Fruit fly (Drosophila melanogaster) whole organism, wandering third instar larva: ENCODE results near the gene CG8475.
A peak's percentile ranks its signal among the peaks of the same experiment; 100 is the strongest.

Experiments used
- Abd-B ChIP-seq: fragments of >200 bp; optimal IDR thresholded peaks from 2 replicates; lab custom pipeline; 2017; ENCODE audit warnings: missing biosample characterization, missing genetic modification characterization
- CG32264 ChIP-seq: fragments of 200-800 bp; sonication (Bioruptor generic); optimal IDR thresholded peaks from 2 replicates; lab custom pipeline; 2016; ENCODE audit warnings: missing biosample characterization, missing genetic modification characterization
- CG9705 ChIP-seq: fragments of 200-800 bp; sonication (Bioruptor generic); optimal IDR thresholded peaks from 2 replicates; lab custom pipeline; 2018; ENCODE audit warnings: missing biosample characterization, mild to moderate bottlenecking, missing genetic modification characterization
- CrebA ChIP-seq: fragments of 200-800 bp; sonication (Bioruptor generic); optimal IDR thresholded peaks from 2 replicates; lab custom pipeline; 2016; ENCODE audit warnings: missing biosample characterization, mild to moderate bottlenecking, missing genetic modification characterization, borderline replicate concordance
- Dfd ChIP-seq: fragments of >200 bp; optimal IDR thresholded peaks from 2 replicates; lab custom pipeline; 2017; ENCODE audit warnings: missing biosample characterization, missing genetic modification characterization
- Dif ChIP-seq: fragments of 200-275, 200-300 bp; sonication (Bioruptor generic); optimal IDR thresholded peaks from 2 replicates; lab custom pipeline; 2018; ENCODE audit warnings: missing biosample characterization, missing genetic modification characterization; ENCODE audit not compliant: partially characterized antibody
- GATAd ChIP-seq: sonication (Bioruptor generic); optimal IDR thresholded peaks from 2 replicates; lab custom pipeline; 2016; ENCODE audit warnings: missing biosample characterization, missing genetic modification characterization
- HLH106 ChIP-seq: fragments of 200-800 bp; optimal IDR thresholded peaks from 3 replicates; lab custom pipeline; 2019; ENCODE audit warnings: missing biosample characterization, mild to moderate bottlenecking, missing genetic modification characterization, moderate library complexity
- Hnf4 ChIP-seq: fragments of 200-800 bp; sonication (Bioruptor generic); optimal IDR thresholded peaks from 2 replicates; lab custom pipeline; 2016; ENCODE audit warnings: missing biosample characterization, mild to moderate bottlenecking, missing genetic modification characterization
- Hr78 ChIP-seq: fragments of >200 bp; optimal IDR thresholded peaks from 2 replicates; lab custom pipeline; 2017; ENCODE audit warnings: missing biosample characterization, missing genetic modification characterization
- Hr83 ChIP-seq: fragments of 200-300 bp; sonication (Bioruptor generic); optimal IDR thresholded peaks from 2 replicates; lab custom pipeline; 2016; ENCODE audit warnings: missing biosample characterization, mild to moderate bottlenecking, missing genetic modification characterization, moderate library complexity; ENCODE audit not compliant: poor library complexity, severe bottlenecking
- Jra ChIP-seq: sonication (Bioruptor generic); optimal IDR thresholded peaks from 2 replicates; lab custom pipeline; 2016; ENCODE audit warnings: missing biosample characterization, missing genetic modification characterization
- Mio ChIP-seq: sonication (Bioruptor generic); optimal IDR thresholded peaks from 2 replicates; lab custom pipeline; 2016; ENCODE audit warnings: missing biosample characterization, missing genetic modification characterization
- Myc ChIP-seq: fragments of >200 bp; optimal IDR thresholded peaks from 2 replicates; lab custom pipeline; 2017
- N ChIP-seq: fragments of >200 bp; optimal IDR thresholded peaks from 2 replicates; lab custom pipeline; 2018; ENCODE audit warnings: missing biosample characterization, missing external identifiers, missing genetic modification characterization
- OdsH ChIP-seq: fragments of 200-800 bp; sonication (Bioruptor generic); optimal IDR thresholded peaks from 2 replicates; lab custom pipeline; 2016; ENCODE audit warnings: missing biosample characterization, mild to moderate bottlenecking, missing genetic modification characterization
- Rel ChIP-seq, 2 experiments: fragments of 200-800 bp; sonication (Bioruptor generic) in 1 of 2; optimal IDR thresholded peaks; 2 replicates in 1 of 2; 3 replicates in 1 of 2; lab custom pipeline; 2016 to 2019; ENCODE audit warnings: mild to moderate bottlenecking in 2 of 2, missing biosample characterization in 2 of 2, missing genetic modification characterization in 2 of 2, moderate library complexity in 1 of 2
- Sp1 ChIP-seq: fragments of 200-800 bp; sonication (Bioruptor generic); optimal IDR thresholded peaks from 3 replicates; lab custom pipeline; 2019; ENCODE audit warnings: missing biosample characterization, mild to moderate bottlenecking, missing genetic modification characterization, moderate library complexity
- Vsx2 ChIP-seq: fragments of 200-300, 225-300 bp; sonication (Bioruptor generic); optimal IDR thresholded peaks from 2 replicates; lab custom pipeline; 2018; ENCODE audit warnings: missing biosample characterization, missing genetic modification characterization; ENCODE audit not compliant: partially characterized antibody
- br ChIP-seq: fragments of 200-800 bp; sonication (Bioruptor generic); optimal IDR thresholded peaks from 2 replicates; lab custom pipeline; 2016; ENCODE audit warnings: missing biosample characterization, missing genetic modification characterization
- brk ChIP-seq: fragments of 200-800 bp; sonication (Bioruptor generic); optimal IDR thresholded peaks from 2 replicates; lab custom pipeline; 2016; ENCODE audit warnings: missing biosample characterization, mild to moderate bottlenecking, missing genetic modification characterization
- dl ChIP-seq, 2 experiments: fragments of 175-275, 200-275 bp in 1 of 2; fragments of 200-275 bp in 1 of 2; sonication (Bioruptor generic); optimal IDR thresholded peaks; lab custom pipeline; 2018; ENCODE audit warnings: mild to moderate bottlenecking in 2 of 2, missing biosample characterization in 2 of 2, missing genetic modification characterization in 2 of 2, moderate library complexity in 2 of 2; ENCODE audit not compliant: partially characterized antibody in 2 of 2, insufficient read depth in 1 of 2
- dmrt93B ChIP-seq: fragments of 200-800 bp; sonication (Bioruptor generic); optimal IDR thresholded peaks from 2 replicates; lab custom pipeline; 2018; ENCODE audit warnings: missing biosample characterization, mild to moderate bottlenecking, missing genetic modification characterization
- dsf ChIP-seq: sonication (Bioruptor generic); optimal IDR thresholded peaks from 2 replicates; lab custom pipeline; 2016; ENCODE audit warnings: missing biosample characterization, missing genetic modification characterization, borderline replicate concordance
- ey ChIP-seq: fragments of 200-800 bp; sonication (Bioruptor generic); optimal IDR thresholded peaks from 2 replicates; lab custom pipeline; 2016; ENCODE audit warnings: missing biosample characterization, missing genetic modification characterization
- foxo ChIP-seq, 2 experiments: fragments of 200-800 bp; sonication (Bioruptor generic); optimal IDR thresholded peaks; 2 replicates in 1 of 2; 3 replicates in 1 of 2; lab custom pipeline; 2016 to 2017; ENCODE audit warnings: missing biosample characterization in 2 of 2, missing genetic modification characterization in 2 of 2
- fru ChIP-seq: fragments of 200-800 bp; sonication (Bioruptor generic); optimal IDR thresholded peaks from 3 replicates; lab custom pipeline; 2016; ENCODE audit warnings: missing biosample characterization, mild to moderate bottlenecking, missing genetic modification characterization
- h ChIP-seq: fragments of 200-800 bp; sonication (Bioruptor generic); optimal IDR thresholded peaks from 3 replicates; lab custom pipeline; 2016; ENCODE audit warnings: missing biosample characterization, mild to moderate bottlenecking, missing genetic modification characterization
- jim ChIP-seq: fragments of 175-275, 200-325 bp; sonication (Bioruptor generic); optimal IDR thresholded peaks from 2 replicates; lab custom pipeline; 2016; ENCODE audit warnings: missing biosample characterization, mild to moderate bottlenecking, missing genetic modification characterization
- lola ChIP-seq: fragments of >200 bp; optimal IDR thresholded peaks from 2 replicates; lab custom pipeline; 2017; ENCODE audit warnings: missing biosample characterization, missing genetic modification characterization
- pan ChIP-seq: fragments of >200 bp; optimal IDR thresholded peaks from 2 replicates; lab custom pipeline; 2017
- psq ChIP-seq: fragments of 200-800 bp; sonication (Bioruptor generic); optimal IDR thresholded peaks from 3 replicates; lab custom pipeline; 2017; ENCODE audit warnings: missing biosample characterization, mild to moderate bottlenecking, missing genetic modification characterization, moderate library complexity
- rgr ChIP-seq: fragments of 200-800 bp; sonication (Bioruptor generic); optimal IDR thresholded peaks from 3 replicates; lab custom pipeline; 2016; ENCODE audit warnings: missing biosample characterization, mild to moderate bottlenecking, missing genetic modification characterization
- sage ChIP-seq: fragments of 200-800 bp; sonication (Bioruptor generic); optimal IDR thresholded peaks from 2 replicates; lab custom pipeline; 2016; ENCODE audit warnings: missing biosample characterization, mild to moderate bottlenecking, missing genetic modification characterization
- sv ChIP-seq: fragments of 200-800 bp; sonication (Bioruptor generic); optimal IDR thresholded peaks from 3 replicates; lab custom pipeline; 2016; ENCODE audit warnings: missing biosample characterization, missing genetic modification characterization
- tai ChIP-seq: sonication (Bioruptor generic); optimal IDR thresholded peaks from 2 replicates; lab custom pipeline; 2016; ENCODE audit warnings: missing biosample characterization, missing genetic modification characterization
- usp ChIP-seq: fragments of >200 bp; optimal IDR thresholded peaks from 2 replicates; lab custom pipeline; 2017; ENCODE audit warnings: missing biosample characterization, missing genetic modification characterization
- woc ChIP-seq: sonication (Bioruptor generic); optimal IDR thresholded peaks from 2 replicates; lab custom pipeline; 2016; ENCODE audit warnings: missing biosample characterization, mild to moderate bottlenecking, missing genetic modification characterization

The CG8475 gene

DNA sequence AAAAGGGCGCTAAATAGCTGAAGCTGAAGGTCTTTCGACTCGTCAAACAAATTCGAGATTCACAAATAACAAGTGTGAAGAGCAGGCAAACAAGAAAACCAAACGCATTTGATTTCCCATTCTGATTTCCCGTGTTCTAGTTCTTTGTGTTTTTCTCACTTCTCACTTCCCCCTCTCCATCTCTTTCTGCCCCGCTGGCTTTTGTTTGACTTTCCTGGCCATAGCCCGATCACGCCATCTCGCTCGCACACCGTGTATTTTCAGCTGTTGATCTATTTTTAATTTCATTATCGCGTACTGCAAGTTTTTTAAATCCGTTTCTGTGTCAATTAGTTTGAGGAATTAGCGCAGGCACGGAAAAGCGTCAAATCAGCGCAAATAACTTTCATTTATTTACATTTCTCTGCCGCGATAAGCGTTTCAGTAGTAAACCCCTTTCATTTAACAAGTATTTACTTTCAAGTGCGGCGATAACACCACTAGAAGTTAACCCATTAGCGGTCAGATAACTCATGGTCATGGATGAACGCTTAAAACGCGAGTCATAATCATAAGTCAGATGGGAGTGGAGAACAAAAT is 33.0 kb downstream of the CG8475 start:
- TF ChIP-seq fru (GFP tag; lab: Kevin White, UChicago): peak; percentile 6
- TF ChIP-seq woc (GFP tag; lab: Kevin White, UChicago): no peak
- peak in 1 of 2 experiments; percentile 3 for TF ChIP-seq dl (GFP tag; optimal IDR thresholded peaks at IDR 0.05; lab: Kevin White, UChicago; ENCODE audit: insufficient read depth in 1 of 2, partially characterized antibody in 2 of 2)
- TF ChIP-seq, all 38 proteins: peak for 2

DNA sequence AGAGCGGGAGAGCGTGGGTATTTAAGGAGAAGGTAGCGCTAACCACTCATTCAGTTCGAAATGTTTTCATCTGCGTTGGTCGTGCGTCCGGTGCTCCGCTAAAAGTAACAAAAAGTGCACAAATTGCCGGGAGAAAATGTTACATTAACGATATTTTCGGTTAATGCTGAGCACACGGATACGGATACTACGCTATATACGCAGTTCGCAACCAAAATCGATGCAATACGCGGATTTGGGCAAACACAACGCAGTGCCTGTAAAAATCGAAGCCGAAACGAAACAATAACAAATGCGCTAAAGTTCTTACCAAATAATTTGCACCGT is 33.7 kb downstream of the CG8475 start, which contains the start of gene Piezo:
Piezo (plus strand) TSS at position 49 of the 327 bp plus-strand sequence.
- TF ChIP-seq Hr83 (GFP tag; lab: Kevin White, UChicago) (peak; percentile 23), Dfd (GFP tag; lab: Kevin White, UChicago) (no peak), Dif (GFP tag; lab: Kevin White, UChicago) (peak; percentile 9), Vsx2 (GFP tag; lab: Kevin White, UChicago) (no peak), N (no peak), brk (GFP tag; lab: Kevin White, UChicago) (no peak), Mio (GFP tag; lab: Kevin White, UChicago) (no peak), rgr (GFP tag; lab: Kevin White, UChicago) (no peak), fru (GFP tag; lab: Kevin White, UChicago) (no peak), dl (GFP tag; optimal IDR thresholded peaks at IDR 0.05; lab: Kevin White, UChicago; ENCODE audit: insufficient read depth in 1 of 2, partially characterized antibody in 2 of 2) (peak in 1 of 2 experiments; percentile 10), tai (GFP tag; lab: Kevin White, UChicago) (no peak), Rel (GFP tag; optimal IDR thresholded peaks at IDR 0.05; lab: Kevin White, UChicago) (no peak), Rel (tag; optimal IDR thresholded peaks at IDR 0.05; lab: Kevin White, UChicago) (no peak), sv (GFP tag; lab: Kevin White, UChicago) (no peak), Sp1 (GFP tag; lab: Kevin White, UChicago) (no peak)

DNA sequence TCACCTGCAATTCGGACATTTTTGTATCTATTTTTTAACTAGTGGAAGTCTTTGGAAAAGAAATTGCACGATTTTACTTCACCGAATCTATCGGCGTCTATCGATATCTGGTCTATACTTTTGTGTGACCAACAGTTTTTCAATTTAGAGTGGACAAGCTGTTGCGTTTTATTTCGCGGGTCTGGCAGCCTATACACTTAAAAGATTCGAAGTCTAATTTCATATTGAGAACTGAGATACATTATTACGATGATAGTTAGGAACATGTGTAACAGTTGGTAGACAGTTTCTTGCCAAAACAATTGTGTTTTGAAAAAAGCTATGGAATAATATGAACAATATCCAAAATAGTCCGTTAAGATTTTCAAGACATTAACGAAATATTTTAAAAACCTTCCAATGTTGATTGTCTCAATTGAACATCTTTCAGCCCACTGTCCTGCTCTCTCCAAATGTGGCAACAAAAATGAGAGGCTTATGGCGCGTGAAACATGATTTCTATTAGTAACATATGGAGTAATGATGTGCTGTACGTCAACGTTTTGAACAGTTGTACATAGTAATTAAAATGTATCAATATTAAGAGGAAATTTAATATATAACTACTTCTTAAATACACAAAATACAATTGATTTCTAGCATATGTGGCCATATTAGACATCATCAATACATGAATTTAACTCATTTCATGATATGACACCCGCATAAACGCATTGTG is 34.3 kb downstream of the CG8475 start, which contains the start of gene Acbp1:
Acbp1 (minus strand) TSS at position 146 of the 718 bp plus-strand sequence.
- TF ChIP-seq dl (GFP tag; optimal IDR thresholded peaks at IDR 0.05; lab: Kevin White, UChicago; ENCODE audit: insufficient read depth in 1 of 2, partially characterized antibody in 2 of 2) (no peak), jim (GFP tag; lab: Kevin White, UChicago) (no peak), h (GFP tag; lab: Kevin White, UChicago) (peak; percentile 94), OdsH (GFP tag; lab: Kevin White, UChicago) (peak; percentile 97), Vsx2 (GFP tag; lab: Kevin White, UChicago) (no peak), Hr83 (GFP tag; lab: Kevin White, UChicago) (peak; percentile 90), sv (GFP tag; lab: Kevin White, UChicago) (peak; percentile 95), br (GFP tag; lab: Kevin White, UChicago) (peak; percentile 94), Sp1 (GFP tag; lab: Kevin White, UChicago) (peak; percentile 99), Myc (lab: Kevin White, UChicago) (no peak), Hnf4 (peak; percentile 90), fru (GFP tag; lab: Kevin White, UChicago) (peak; percentile 95), dsf (GFP tag; lab: Kevin White, UChicago) (peak; percentile 73), pan (lab: Kevin White, UChicago) (no peak), Mio (GFP tag; lab: Kevin White, UChicago) (peak; percentile 51), CG32264 (GFP tag; lab: Kevin White, UChicago) (peak; percentile 45), CG9705 (GFP tag; lab: Kevin White, UChicago) (peak; percentile 94), HLH106 (tag; lab: Kevin White, UChicago) (peak; percentile 97), Jra (GFP tag; lab: Kevin White, UChicago) (peak; percentile 80), woc (GFP tag; lab: Kevin White, UChicago) (peak; percentile 98), lola (GFP tag; lab: Kevin White, UChicago) (no peak), ey (GFP tag; lab: Kevin White, UChicago) (peak; percentile 89), Hr78 (GFP tag; lab: Kevin White, UChicago) (no peak), GATAd (GFP tag; lab: Kevin White, UChicago) (peak; percentile 67), rgr (GFP tag; lab: Kevin White, UChicago) (peak; percentile 96), CrebA (peak; percentile 38), usp (GFP tag; lab: Kevin White, UChicago) (no peak), sage (peak; percentile 92), dmrt93B (GFP tag; lab: Kevin White, UChicago) (peak; percentile 90), foxo (GFP tag; optimal IDR thresholded peaks at IDR 0.05; lab: Kevin White, UChicago) (peak; percentile 53 to 96), Dif (GFP tag; lab: Kevin White, UChicago) (no peak), psq (GFP tag; lab: Kevin White, UChicago) (peak; percentile 86), N (no peak), Rel (GFP tag; optimal IDR thresholded peaks at IDR 0.05; lab: Kevin White, UChicago) (peak; percentile 92), Rel (tag; optimal IDR thresholded peaks at IDR 0.05; lab: Kevin White, UChicago) (peak; percentile 90), Abd-B (GFP tag; lab: Kevin White, UChicago) (no peak), tai (GFP tag; lab: Kevin White, UChicago) (peak; percentile 95), brk (GFP tag; lab: Kevin White, UChicago) (peak; percentile 95), Dfd (GFP tag; lab: Kevin White, UChicago) (no peak)
